Worm (Caenorhabditis elegans) whole organism, L1 larva: ENCODE measurements around the gene ptr-18.

Source experiments
- aly-2 ChIP-seq: fragments of 150-350 bp; optimal IDR thresholded peaks from 2 replicates; lab custom pipeline; 2014; ENCODE audit warnings: missing biosample characterization, missing genetic modification characterization
- dpl-1 ChIP-seq, 3 experiments: fragments of 150-350 bp in 2 of 3; sonication (generic microtip) in 1 of 3; optimal IDR thresholded peaks; 2 replicates each; lab custom pipeline; 2014 to 2017; ENCODE audit warnings: missing biosample characterization in 3 of 3, missing genetic modification characterization in 3 of 3, missing genetic modification reagents in 3 of 3
- fkh-8 ChIP-seq: sonication (generic microtip); optimal IDR thresholded peaks from 2 replicates; lab custom pipeline; 2016; ENCODE audit warnings: mild to moderate bottlenecking, missing genetic modification characterization, missing compliant biosample characterization
- fos-1 ChIP-seq: fragments of 150-350 bp; optimal IDR thresholded peaks from 2 replicates; lab custom pipeline; 2014; ENCODE audit warnings: missing biosample characterization, missing genetic modification characterization
- isw-1 ChIP-seq: fragments of 200-800 bp; sonication (Bioruptor generic); IDR thresholded peaks from 2 replicates; pipeline ENCODE4 v1.3.6; 2022; ENCODE audit warnings: missing genetic modification characterization, missing compliant biosample characterization
- lin-14 ChIP-seq: fragments of 200-800 bp; sonication (Bioruptor generic); optimal IDR thresholded peaks from 2 replicates; lab custom pipeline; 2018; ENCODE audit warnings: mild to moderate bottlenecking, missing genetic modification characterization, moderate library complexity, missing compliant biosample characterization
- lir-3 ChIP-seq: sonication (generic microtip); optimal IDR thresholded peaks from 2 replicates; lab custom pipeline; 2016; ENCODE audit warnings: mild to moderate bottlenecking, missing genetic modification characterization, moderate library complexity, missing compliant biosample characterization; ENCODE audit not compliant: poor library complexity
- nhr-12 ChIP-seq: sonication (generic microtip); optimal IDR thresholded peaks from 2 replicates; lab custom pipeline; 2017; ENCODE audit warnings: missing biosample characterization, missing genetic modification characterization
- nhr-28 ChIP-seq: fragments of 150-350 bp; optimal IDR thresholded peaks from 2 replicates; lab custom pipeline; 2014; ENCODE audit warnings: missing biosample characterization, missing genetic modification characterization
- snpc-4 ChIP-seq: fragments of 150-350 bp; optimal IDR thresholded peaks from 2 replicates; lab custom pipeline; 2014; ENCODE audit warnings: missing biosample characterization, missing genetic modification characterization
- swsn-7 ChIP-seq: sonication (generic microtip); optimal IDR thresholded peaks from 2 replicates; lab custom pipeline; 2016; ENCODE audit warnings: missing genetic modification characterization, missing compliant biosample characterization
- vab-15 ChIP-seq: sonication (generic microtip); optimal IDR thresholded peaks from 2 replicates; lab custom pipeline; 2017; ENCODE audit warnings: missing genotype, mild to moderate bottlenecking, missing genetic modification characterization, missing compliant biosample characterization
- ztf-11 ChIP-seq, 2 experiments: sonication (generic microtip); optimal IDR thresholded peaks; 2 replicates each; lab custom pipeline; 2016 to 2017; ENCODE audit warnings: missing genetic modification characterization in 2 of 2, missing biosample characterization in 1 of 2, missing compliant biosample characterization in 1 of 2

ce11 chrII:12994009-12994788 is 28.9 kb downstream of the ptr-18 start:
- TF ChIP-seq snpc-4: no peak
- no peak for TF ChIP-seq nhr-12
- no peak for TF ChIP-seq ztf-11 (tag; optimal IDR thresholded peaks at IDR 0.05; lab: Kevin White, UChicago)
- no peak for TF ChIP-seq vab-15 (tag; lab: Kevin White, UChicago)
- no peak for TF ChIP-seq lir-3
- TF ChIP-seq nhr-28 (tag; lab: Kevin White, UChicago): no peak
- TF ChIP-seq dpl-1 (GFP tag; optimal IDR thresholded peaks at IDR 0.05; lab: Kevin White, UChicago): no peak
- no peak for TF ChIP-seq lin-14
- no peak for TF ChIP-seq fos-1 (tag; lab: Kevin White, UChicago)
- TF ChIP-seq swsn-7 (tag; lab: Kevin White, UChicago): no peak
- TF ChIP-seq aly-2 (tag; lab: Kevin White, UChicago): no peak
- TF ChIP-seq isw-1 (GFP tag; lab: Robert Waterston, UW): no peak
- TF ChIP-seq fkh-8 (tag; lab: Kevin White, UChicago): no peak
